Worm (Caenorhabditis elegans) whole organism, L2 larva: ENCODE measurements around the gene T23F11.6.

Experiments
- C34F6.9 ChIP-seq: fragments of 150-350 bp; optimal IDR thresholded peaks from 2 replicates; lab custom pipeline; 2014; ENCODE audit warnings: missing biosample characterization, missing genetic modification characterization
- R02D3.7 ChIP-seq: fragments of 150-350 bp; optimal IDR thresholded peaks from 2 replicates; lab custom pipeline; 2014; ENCODE audit warnings: missing biosample characterization, missing genetic modification characterization
- Y55F3AM.14 ChIP-seq: fragments of 200-800 bp; sonication (Bioruptor generic); optimal IDR thresholded peaks from 2 replicates; lab custom pipeline; 2018; ENCODE audit warnings: mild to moderate bottlenecking, missing genetic modification characterization, missing compliant biosample characterization
- ZK546.5 ChIP-seq: sonication (generic microtip); optimal IDR thresholded peaks from 2 replicates; lab custom pipeline; 2017; ENCODE audit warnings: missing biosample characterization, missing genetic modification characterization
- alr-1 ChIP-seq: fragments of 150-350 bp; optimal IDR thresholded peaks from 2 replicates; lab custom pipeline; 2014; ENCODE audit warnings: missing biosample characterization, missing genetic modification characterization
- aly-2 ChIP-seq: fragments of 150-350 bp; optimal IDR thresholded peaks from 2 replicates; lab custom pipeline; 2014; ENCODE audit warnings: missing biosample characterization, missing genetic modification characterization
- ama-1 ChIP-seq: fragments of 150-350 bp; optimal IDR thresholded peaks from 2 replicates; lab custom pipeline; 2018; ENCODE audit warnings: inconsistent platforms
- blmp-1 ChIP-seq: sonication (generic microtip); optimal IDR thresholded peaks from 2 replicates; lab custom pipeline; 2017; ENCODE audit warnings: missing genetic modification characterization, mild to moderate bottlenecking, missing compliant biosample characterization, antibody characterized with exemption, moderate library complexity; ENCODE audit not compliant: insufficient read depth
- ceh-16 ChIP-seq: fragments of 150-350 bp; optimal IDR thresholded peaks from 2 replicates; lab custom pipeline; 2014; ENCODE audit warnings: missing biosample characterization, missing genetic modification characterization
- ceh-82 ChIP-seq: fragments of 150-350 bp; optimal IDR thresholded peaks from 2 replicates; lab custom pipeline; 2014; ENCODE audit warnings: missing biosample characterization, missing genetic modification characterization
- crh-2 ChIP-seq: sonication (generic microtip); optimal IDR thresholded peaks from 2 replicates; lab custom pipeline; 2017; ENCODE audit warnings: missing biosample characterization, missing genetic modification characterization
- dmd-4 ChIP-seq: sonication (generic microtip); optimal IDR thresholded peaks from 2 replicates; lab custom pipeline; 2017; ENCODE audit warnings: missing biosample characterization, missing genetic modification characterization
- egl-27 ChIP-seq: sonication (generic microtip); optimal IDR thresholded peaks from 3 replicates; lab custom pipeline; 2017; ENCODE audit warnings: missing biosample characterization, missing genetic modification reagents, missing genetic modification characterization
- fos-1 ChIP-seq: fragments of 150-350 bp; optimal IDR thresholded peaks from 2 replicates; lab custom pipeline; 2014; ENCODE audit warnings: missing biosample characterization, missing genetic modification characterization
- gmeb-1 ChIP-seq: fragments of 150-350 bp; optimal IDR thresholded peaks from 2 replicates; lab custom pipeline; 2014; ENCODE audit warnings: missing biosample characterization, missing genetic modification characterization
- lin-11 ChIP-seq: fragments of 150-350 bp; sonication (generic microtip); optimal IDR thresholded peaks from 2 replicates; lab custom pipeline; 2014; ENCODE audit warnings: missing biosample characterization, missing genetic modification characterization, inconsistent platforms, mixed read lengths
- lin-13 ChIP-seq: fragments of 150-350 bp; optimal IDR thresholded peaks from 2 replicates; lab custom pipeline; 2014; ENCODE audit warnings: missing biosample characterization, missing genetic modification reagents, missing genetic modification characterization
- lin-39 ChIP-seq: fragments of 150-350 bp; optimal IDR thresholded peaks from 2 replicates; lab custom pipeline; 2014; ENCODE audit warnings: missing biosample characterization, missing genetic modification reagents, missing genetic modification characterization
- lsy-2 ChIP-seq, 2 experiments: fragments of 150-350 bp in 1 of 2; sonication (generic microtip) in 1 of 2; optimal IDR thresholded peaks; 2 replicates each; lab custom pipeline; 2014 to 2017; ENCODE audit warnings: missing biosample characterization in 2 of 2, missing genetic modification characterization in 2 of 2
- mab-5 ChIP-seq: fragments of 150-350 bp; optimal IDR thresholded peaks from 2 replicates; lab custom pipeline; 2014; ENCODE audit warnings: missing biosample characterization, missing genetic modification characterization
- mbf-1 ChIP-seq: sonication (generic microtip); optimal IDR thresholded peaks from 2 replicates; lab custom pipeline; 2017; ENCODE audit warnings: missing biosample characterization, missing genetic modification characterization
- mdl-1 ChIP-seq, 2 experiments: fragments of 150-350 bp in 1 of 2; sonication (generic microtip) in 1 of 2; optimal IDR thresholded peaks; 2 replicates each; lab custom pipeline; 2017; ENCODE audit warnings: missing biosample characterization in 2 of 2, missing genetic modification characterization in 2 of 2
- nhr-10 ChIP-seq: sonication (generic microtip); optimal IDR thresholded peaks from 2 replicates; lab custom pipeline; 2017; ENCODE audit warnings: missing biosample characterization, missing genetic modification characterization
- nhr-11 ChIP-seq: fragments of 150-350 bp; optimal IDR thresholded peaks from 2 replicates; lab custom pipeline; 2014; ENCODE audit warnings: missing biosample characterization, missing genetic modification characterization
- nhr-12 ChIP-seq: fragments of 150-350 bp; optimal IDR thresholded peaks from 2 replicates; lab custom pipeline; 2014; ENCODE audit warnings: missing biosample characterization, missing genetic modification characterization
- nhr-129 ChIP-seq: fragments of 150-350 bp; optimal IDR thresholded peaks from 2 replicates; lab custom pipeline; 2014; ENCODE audit warnings: missing biosample characterization, missing genetic modification characterization
- nhr-21 ChIP-seq: fragments of 150-350 bp; optimal IDR thresholded peaks from 2 replicates; lab custom pipeline; 2014; ENCODE audit warnings: missing biosample characterization, missing genetic modification characterization
- nhr-23 ChIP-seq: fragments of 150-350 bp; optimal IDR thresholded peaks from 2 replicates; lab custom pipeline; 2014; ENCODE audit warnings: missing biosample characterization, missing genetic modification reagents, missing genetic modification characterization
- nhr-237 ChIP-seq: fragments of 150-350 bp; optimal IDR thresholded peaks from 2 replicates; lab custom pipeline; 2014; ENCODE audit warnings: missing biosample characterization, missing genetic modification characterization
- nhr-25 ChIP-seq: fragments of 150-350 bp; sonication (generic microtip); optimal IDR thresholded peaks from 3 replicates; lab custom pipeline; 2014; ENCODE audit warnings: missing biosample characterization, missing genetic modification characterization
- nhr-6 ChIP-seq: fragments of 150-350 bp; optimal IDR thresholded peaks from 2 replicates; lab custom pipeline; 2014; ENCODE audit warnings: missing biosample characterization, missing genetic modification characterization
- peb-1 ChIP-seq: fragments of 150-350 bp; optimal IDR thresholded peaks from 2 replicates; lab custom pipeline; 2014; ENCODE audit warnings: missing biosample characterization, missing genetic modification characterization
- sem-4 ChIP-seq: fragments of 150-350 bp; optimal IDR thresholded peaks from 2 replicates; lab custom pipeline; 2014; ENCODE audit warnings: missing biosample characterization, missing genetic modification reagents, missing genetic modification characterization
- skn-1 ChIP-seq: sonication (generic microtip); optimal IDR thresholded peaks from 2 replicates; lab custom pipeline; 2017; ENCODE audit warnings: missing biosample characterization, missing genetic modification characterization
- sma-3 ChIP-seq: sonication (generic microtip); optimal IDR thresholded peaks from 2 replicates; lab custom pipeline; 2016; ENCODE audit warnings: missing genetic modification reagents, missing genetic modification characterization, missing compliant biosample characterization
- sma-9 ChIP-seq, 2 experiments: fragments of 150-350 bp in 1 of 2; sonication (generic microtip) in 1 of 2; optimal IDR thresholded peaks; 2 replicates each; lab custom pipeline; 2014 to 2016; ENCODE audit warnings: missing genetic modification characterization in 2 of 2, mild to moderate bottlenecking in 1 of 2, missing biosample characterization in 1 of 2, missing compliant biosample characterization in 1 of 2, missing genetic modification reagents in 1 of 2, moderate library complexity in 1 of 2
- snpc-4 ChIP-seq: fragments of 150-350 bp; optimal IDR thresholded peaks from 2 replicates; lab custom pipeline; 2014; ENCODE audit warnings: missing biosample characterization, missing genetic modification characterization
- unc-39 ChIP-seq: fragments of 150-350 bp; optimal IDR thresholded peaks from 2 replicates; lab custom pipeline; 2014; ENCODE audit warnings: missing biosample characterization, missing genetic modification characterization
- unc-55 ChIP-seq: fragments of 150-350 bp; sonication (generic microtip); optimal IDR thresholded peaks from 3 replicates; lab custom pipeline; 2014; ENCODE audit warnings: missing biosample characterization, missing genetic modification reagents, missing genetic modification characterization
- unc-62 ChIP-seq: fragments of 150-350 bp; optimal IDR thresholded peaks from 2 replicates; lab custom pipeline; 2014; ENCODE audit warnings: missing biosample characterization, missing genetic modification reagents, missing genetic modification characterization
- zag-1 ChIP-seq: fragments of 150-350 bp; optimal IDR thresholded peaks from 2 replicates; lab custom pipeline; 2014; ENCODE audit warnings: missing biosample characterization, missing genetic modification characterization
- ztf-1 ChIP-seq: fragments of 200-800 bp; sonication (Bioruptor generic); conservative IDR thresholded peaks from 2 replicates; pipeline ENCODE4 v1.3.6; 2022; ENCODE audit warnings: missing genetic modification characterization, missing compliant biosample characterization
- ztf-4 ChIP-seq: fragments of 150-350 bp; optimal IDR thresholded peaks from 2 replicates; lab custom pipeline; 2014; ENCODE audit warnings: missing biosample characterization, missing genetic modification characterization

Gene T23F11.6

ce11 chrIII:4647878-4648277 is at the start of gene T23F11.6:
T23F11.6 (minus strand) TSS chrIII:4647922.
- TF ChIP-seq unc-55 (GFP tag; lab: Kevin White, UChicago) (no peak), R02D3.7 (tag; lab: Kevin White, UChicago) (no peak), ceh-16 (tag; lab: Kevin White, UChicago) (no peak), ztf-4 (tag; lab: Kevin White, UChicago) (no peak), peb-1 (no peak), fos-1 (tag; lab: Kevin White, UChicago) (peak; percentile 63), mbf-1 (tag; lab: Kevin White, UChicago) (no peak), C34F6.9 (tag; lab: Kevin White, UChicago) (no peak), lsy-2 (tag; optimal IDR thresholded peaks at IDR 0.05; lab: Kevin White, UChicago) (no peak), unc-39 (tag; lab: Kevin White, UChicago) (no peak), crh-2 (tag; lab: Kevin White, UChicago) (peak; percentile 5), dmd-4 (no peak)

- TF ChIP-seq unc-62 (GFP tag; lab: Kevin White, UChicago) (no peak), nhr-23 (tag; lab: Kevin White, UChicago) (no peak), crh-2 (tag; lab: Kevin White, UChicago) (no peak), ZK546.5 (no peak), Y55F3AM.14 (GFP tag; lab: Kevin White, UChicago) (no peak), unc-55 (GFP tag; lab: Kevin White, UChicago) (no peak), peb-1 (no peak), skn-1 (tag; lab: Kevin White, UChicago) (no peak), R02D3.7 (tag; lab: Kevin White, UChicago) (no peak), mab-5 (tag; lab: Kevin White, UChicago) (no peak), ztf-4 (tag; lab: Kevin White, UChicago) (no peak), blmp-1 (no peak), mdl-1 (tag; optimal IDR thresholded peaks at IDR 0.05; lab: Kevin White, UChicago) (no peak), ama-1 (no peak), aly-2 (tag; lab: Kevin White, UChicago) (no peak), sem-4 (no peak)
- TF ChIP-seq, all 48 proteins: peak for 0
Observed at ce11 chrIII:4696903-4697302, 49.2 kb upstream of the T23F11.6 start.

ce11 chrIII:4695057-4695456 is 47.3 kb upstream of the T23F11.6 start, which contains the start of gene T04A8.7:
T04A8.7 (plus strand) TSS chrIII:4695357.
- no peak for TF ChIP-seq mdl-1 (tag; optimal IDR thresholded peaks at IDR 0.05; lab: Kevin White, UChicago)
- no peak for TF ChIP-seq fos-1 (tag; lab: Kevin White, UChicago)
- no peak for TF ChIP-seq alr-1 (tag; lab: Kevin White, UChicago)
- TF ChIP-seq nhr-25 (tag; lab: Kevin White, UChicago) = no peak
- TF ChIP-seq zag-1 (tag; lab: Kevin White, UChicago) = no peak
- TF ChIP-seq nhr-11 (tag; lab: Kevin White, UChicago) = no peak
- TF ChIP-seq, all 48 proteins: peak for 0

ce11 chrIII:4693695-4694094 is 46.0 kb upstream of the T23F11.6 start, which contains the start of gene T04A8.8:
T04A8.8 (plus strand) TSS chrIII:4693995.
- TF ChIP-seq sma-9 (GFP tag; optimal IDR thresholded peaks at IDR 0.05; lab: Kevin White, UChicago) (no peak), sma-9 (tag; optimal IDR thresholded peaks at IDR 0.05; lab: Kevin White, UChicago) (no peak), unc-55 (GFP tag; lab: Kevin White, UChicago) (no peak), snpc-4 (tag; lab: Kevin White, UChicago) (no peak), Y55F3AM.14 (GFP tag; lab: Kevin White, UChicago) (no peak), ama-1 (no peak), mdl-1 (tag; optimal IDR thresholded peaks at IDR 0.05; lab: Kevin White, UChicago) (no peak), C34F6.9 (tag; lab: Kevin White, UChicago) (no peak), alr-1 (tag; lab: Kevin White, UChicago) (no peak), unc-39 (tag; lab: Kevin White, UChicago) (no peak), blmp-1 (no peak), nhr-10 (tag; lab: Kevin White, UChicago) (no peak), ceh-82 (tag; lab: Kevin White, UChicago) (no peak), egl-27 (tag; lab: Kevin White, UChicago) (no peak), sem-4 (no peak), zag-1 (tag; lab: Kevin White, UChicago) (no peak), nhr-23 (tag; lab: Kevin White, UChicago) (no peak)

ce11 chrIII:4693281-4693680 is 45.6 kb upstream of the T23F11.6 start, which contains the start of gene nifk-1:
nifk-1 (minus strand) TSS chrIII:4693307.
- TF ChIP-seq blmp-1 (peak; percentile 37), ZK546.5 (no peak), lin-13 (GFP tag; lab: Kevin White, UChicago) (peak; percentile 29), lin-39 (tag; lab: Kevin White, UChicago) (no peak), nhr-6 (tag; lab: Kevin White, UChicago) (no peak), gmeb-1 (tag; lab: Kevin White, UChicago) (peak; percentile 76), aly-2 (tag; lab: Kevin White, UChicago) (no peak), lin-11 (tag; lab: Kevin White, UChicago) (peak; percentile 28), fos-1 (tag; lab: Kevin White, UChicago) (peak; percentile 70), nhr-12 (tag; lab: Kevin White, UChicago) (no peak), nhr-21 (tag; lab: Kevin White, UChicago) (peak; percentile 21), sem-4 (peak; percentile 10), ztf-4 (tag; lab: Kevin White, UChicago) (no peak), sma-3 (GFP tag; lab: Kevin White, UChicago) (peak; percentile 58), nhr-129 (tag; lab: Kevin White, UChicago) (peak; percentile 79), nhr-237 (tag; lab: Kevin White, UChicago) (no peak), C34F6.9 (tag; lab: Kevin White, UChicago) (peak; percentile 86), crh-2 (tag; lab: Kevin White, UChicago) (peak; percentile 60), ztf-1 (GFP tag; lab: Robert Waterston, UW) (no peak), peb-1 (no peak)
